Worm (Caenorhabditis elegans) whole organism, L2 larva: ENCODE data around the gene bra-1.

Experiments used
- C34F6.9 ChIP-seq: fragments of 150-350 bp; optimal IDR thresholded peaks from 2 replicates; lab custom pipeline; 2014; ENCODE audit warnings: missing biosample characterization, missing genetic modification characterization
- F13H6.1 ChIP-seq: sonication (generic microtip); optimal IDR thresholded peaks from 2 replicates; lab custom pipeline; 2016; ENCODE audit warnings: missing genetic modification characterization, missing compliant biosample characterization
- R02D3.7 ChIP-seq: fragments of 150-350 bp; optimal IDR thresholded peaks from 2 replicates; lab custom pipeline; 2014; ENCODE audit warnings: missing biosample characterization, missing genetic modification characterization
- Y55F3AM.14 ChIP-seq: fragments of 200-800 bp; sonication (Bioruptor generic); optimal IDR thresholded peaks from 2 replicates; lab custom pipeline; 2018; ENCODE audit warnings: mild to moderate bottlenecking, missing genetic modification characterization, missing compliant biosample characterization
- ZK546.5 ChIP-seq: sonication (generic microtip); optimal IDR thresholded peaks from 2 replicates; lab custom pipeline; 2017; ENCODE audit warnings: missing biosample characterization, missing genetic modification characterization
- alr-1 ChIP-seq: fragments of 150-350 bp; optimal IDR thresholded peaks from 2 replicates; lab custom pipeline; 2014; ENCODE audit warnings: missing biosample characterization, missing genetic modification characterization
- aly-2 ChIP-seq: fragments of 150-350 bp; optimal IDR thresholded peaks from 2 replicates; lab custom pipeline; 2014; ENCODE audit warnings: missing biosample characterization, missing genetic modification characterization
- ceh-82 ChIP-seq: fragments of 150-350 bp; optimal IDR thresholded peaks from 2 replicates; lab custom pipeline; 2014; ENCODE audit warnings: missing biosample characterization, missing genetic modification characterization
- crh-2 ChIP-seq: sonication (generic microtip); optimal IDR thresholded peaks from 2 replicates; lab custom pipeline; 2017; ENCODE audit warnings: missing biosample characterization, missing genetic modification characterization
- egl-27 ChIP-seq: sonication (generic microtip); optimal IDR thresholded peaks from 3 replicates; lab custom pipeline; 2017; ENCODE audit warnings: missing biosample characterization, missing genetic modification reagents, missing genetic modification characterization
- elt-1 ChIP-seq: fragments of 150-350 bp; optimal IDR thresholded peaks from 2 replicates; lab custom pipeline; 2014; ENCODE audit warnings: missing biosample characterization, missing genetic modification characterization
- fos-1 ChIP-seq: fragments of 150-350 bp; optimal IDR thresholded peaks from 2 replicates; lab custom pipeline; 2014; ENCODE audit warnings: missing biosample characterization, missing genetic modification characterization
- gmeb-1 ChIP-seq: fragments of 150-350 bp; optimal IDR thresholded peaks from 2 replicates; lab custom pipeline; 2014; ENCODE audit warnings: missing biosample characterization, missing genetic modification characterization
- lin-39 ChIP-seq: fragments of 150-350 bp; optimal IDR thresholded peaks from 2 replicates; lab custom pipeline; 2014; ENCODE audit warnings: missing biosample characterization, missing genetic modification reagents, missing genetic modification characterization
- lsy-2 ChIP-seq, 2 experiments: fragments of 150-350 bp in 1 of 2; sonication (generic microtip) in 1 of 2; optimal IDR thresholded peaks; 2 replicates each; lab custom pipeline; 2014 to 2017; ENCODE audit warnings: missing biosample characterization in 2 of 2, missing genetic modification characterization in 2 of 2
- mab-5 ChIP-seq: fragments of 150-350 bp; optimal IDR thresholded peaks from 2 replicates; lab custom pipeline; 2014; ENCODE audit warnings: missing biosample characterization, missing genetic modification characterization
- nhr-10 ChIP-seq: sonication (generic microtip); optimal IDR thresholded peaks from 2 replicates; lab custom pipeline; 2017; ENCODE audit warnings: missing biosample characterization, missing genetic modification characterization
- nhr-12 ChIP-seq: fragments of 150-350 bp; optimal IDR thresholded peaks from 2 replicates; lab custom pipeline; 2014; ENCODE audit warnings: missing biosample characterization, missing genetic modification characterization
- nhr-21 ChIP-seq: fragments of 150-350 bp; optimal IDR thresholded peaks from 2 replicates; lab custom pipeline; 2014; ENCODE audit warnings: missing biosample characterization, missing genetic modification characterization
- nhr-23 ChIP-seq: fragments of 150-350 bp; optimal IDR thresholded peaks from 2 replicates; lab custom pipeline; 2014; ENCODE audit warnings: missing biosample characterization, missing genetic modification reagents, missing genetic modification characterization
- nhr-6 ChIP-seq: fragments of 150-350 bp; optimal IDR thresholded peaks from 2 replicates; lab custom pipeline; 2014; ENCODE audit warnings: missing biosample characterization, missing genetic modification characterization
- nhr-77 ChIP-seq: fragments of 150-350 bp; optimal IDR thresholded peaks from 2 replicates; lab custom pipeline; 2014; ENCODE audit warnings: missing biosample characterization, missing genetic modification characterization
- peb-1 ChIP-seq: fragments of 150-350 bp; optimal IDR thresholded peaks from 2 replicates; lab custom pipeline; 2014; ENCODE audit warnings: missing biosample characterization, missing genetic modification characterization
- sem-4 ChIP-seq: fragments of 150-350 bp; optimal IDR thresholded peaks from 2 replicates; lab custom pipeline; 2014; ENCODE audit warnings: missing biosample characterization, missing genetic modification reagents, missing genetic modification characterization
- skn-1 ChIP-seq: sonication (generic microtip); optimal IDR thresholded peaks from 2 replicates; lab custom pipeline; 2017; ENCODE audit warnings: missing biosample characterization, missing genetic modification characterization
- sma-3 ChIP-seq: sonication (generic microtip); optimal IDR thresholded peaks from 2 replicates; lab custom pipeline; 2016; ENCODE audit warnings: missing genetic modification reagents, missing genetic modification characterization, missing compliant biosample characterization
- sma-9 ChIP-seq, 2 experiments: fragments of 150-350 bp in 1 of 2; sonication (generic microtip) in 1 of 2; optimal IDR thresholded peaks; 2 replicates each; lab custom pipeline; 2014 to 2016; ENCODE audit warnings: missing genetic modification characterization in 2 of 2, mild to moderate bottlenecking in 1 of 2, missing biosample characterization in 1 of 2, missing compliant biosample characterization in 1 of 2, missing genetic modification reagents in 1 of 2, moderate library complexity in 1 of 2
- snpc-4 ChIP-seq: fragments of 150-350 bp; optimal IDR thresholded peaks from 2 replicates; lab custom pipeline; 2014; ENCODE audit warnings: missing biosample characterization, missing genetic modification characterization
- unc-39 ChIP-seq: fragments of 150-350 bp; optimal IDR thresholded peaks from 2 replicates; lab custom pipeline; 2014; ENCODE audit warnings: missing biosample characterization, missing genetic modification characterization
- unc-55 ChIP-seq: fragments of 150-350 bp; sonication (generic microtip); optimal IDR thresholded peaks from 3 replicates; lab custom pipeline; 2014; ENCODE audit warnings: missing biosample characterization, missing genetic modification reagents, missing genetic modification characterization
- ztf-1 ChIP-seq: fragments of 200-800 bp; sonication (Bioruptor generic); conservative IDR thresholded peaks from 2 replicates; pipeline ENCODE4 v1.3.6; 2022; ENCODE audit warnings: missing genetic modification characterization, missing compliant biosample characterization
- ztf-11 ChIP-seq: sonication (generic microtip); optimal IDR thresholded peaks from 2 replicates; lab custom pipeline; 2017; ENCODE audit warnings: missing biosample characterization, missing genetic modification characterization
- ztf-4 ChIP-seq: fragments of 150-350 bp; optimal IDR thresholded peaks from 2 replicates; lab custom pipeline; 2014; ENCODE audit warnings: missing biosample characterization, missing genetic modification characterization

bra-1 gene

ce11 chrX:13610040-13610439, 11.8 kb downstream of the bra-1 start:
- TF ChIP-seq F13H6.1 (no peak), alr-1 (tag; lab: Kevin White, UChicago) (no peak), nhr-12 (tag; lab: Kevin White, UChicago) (no peak), aly-2 (tag; lab: Kevin White, UChicago) (no peak), ztf-11 (tag; lab: Kevin White, UChicago) (no peak), R02D3.7 (tag; lab: Kevin White, UChicago) (no peak), lin-39 (no peak), crh-2 (no peak), nhr-23 (tag; lab: Kevin White, UChicago) (no peak), fos-1 (tag; lab: Kevin White, UChicago) (no peak)

ce11 chrX:13615181-13615580, 16.9 kb downstream of the bra-1 start:
- TF ChIP-seq aly-2 (tag; lab: Kevin White, UChicago) (no peak), sma-9 (GFP tag; optimal IDR thresholded peaks at IDR 0.05; lab: Kevin White, UChicago) (no peak), sma-9 (tag; optimal IDR thresholded peaks at IDR 0.05; lab: Kevin White, UChicago) (no peak), lin-39 (no peak), ceh-82 (no peak), egl-27 (tag; lab: Kevin White, UChicago) (no peak), sem-4 (tag; lab: Kevin White, UChicago) (no peak), sma-3 (GFP tag; lab: Kevin White, UChicago) (no peak), ztf-4 (tag; lab: Kevin White, UChicago) (no peak), nhr-77 (tag; lab: Kevin White, UChicago) (no peak), unc-55 (GFP tag; lab: Kevin White, UChicago) (no peak), gmeb-1 (no peak), mab-5 (no peak), lsy-2 (tag; optimal IDR thresholded peaks at IDR 0.05; lab: Kevin White, UChicago) (no peak)
- TF ChIP-seq, all 48 proteins: peak for 0

- TF ChIP-seq aly-2 (tag; lab: Kevin White, UChicago) (no peak), unc-39 (tag; lab: Kevin White, UChicago) (no peak), Y55F3AM.14 (GFP tag; lab: Kevin White, UChicago) (no peak), elt-1 (tag; lab: Kevin White, UChicago) (no peak), unc-55 (GFP tag; lab: Kevin White, UChicago) (no peak)
Measured at ce11 chrX:13618574-13618973, 20.3 kb downstream of the bra-1 start, which contains the start of gene nlp-53. nlp-53 (plus strand) TSS chrX:13618874.

ce11 chrX:13621628-13622027, 23.4 kb downstream of the bra-1 start, which contains the start of gene Y12A6A.1:
Y12A6A.1 (minus strand) TSS chrX:13621728.
- TF ChIP-seq R02D3.7 (tag; lab: Kevin White, UChicago) = no peak
- no peak for TF ChIP-seq lin-39
- no peak for TF ChIP-seq elt-1 (tag; lab: Kevin White, UChicago)
- TF ChIP-seq nhr-21 (tag; lab: Kevin White, UChicago) = no peak
- no peak for TF ChIP-seq snpc-4 (tag; lab: Kevin White, UChicago)
- no peak for TF ChIP-seq nhr-10 (tag; lab: Kevin White, UChicago)
- no peak for TF ChIP-seq peb-1 (tag; lab: Kevin White, UChicago)
- no peak for TF ChIP-seq ZK546.5
- no peak for TF ChIP-seq nhr-77 (tag; lab: Kevin White, UChicago)
- no peak for TF ChIP-seq C34F6.9
- TF ChIP-seq skn-1 (tag; lab: Kevin White, UChicago) = no peak
- TF ChIP-seq mab-5 = no peak
- no peak for TF ChIP-seq nhr-6 (tag; lab: Kevin White, UChicago)
- no peak for TF ChIP-seq ztf-1 (GFP tag; lab: Robert Waterston, UW)
- no peak for TF ChIP-seq lsy-2 (tag; optimal IDR thresholded peaks at IDR 0.05; lab: Kevin White, UChicago)
- TF ChIP-seq unc-55 (GFP tag; lab: Kevin White, UChicago) = no peak
- TF ChIP-seq, all 48 proteins: peak for 0

ce11 chrX:13631122-13631672, 32.9 kb downstream of the bra-1 start, which contains the start of gene nlg-1:
nlg-1 (minus strand) TSS chrX:13631172.
- peak; percentile 6 for TF ChIP-seq sma-9 (GFP tag; optimal IDR thresholded peaks at IDR 0.05; lab: Kevin White, UChicago)
- TF ChIP-seq sma-9 (tag; optimal IDR thresholded peaks at IDR 0.05; lab: Kevin White, UChicago) = no peak
- TF ChIP-seq elt-1 (tag; lab: Kevin White, UChicago) = no peak
